Worm (Caenorhabditis elegans) whole organism, young adult: Measurements from ENCODE around the gene ncx-9.

Experiments used
- athp-1 ChIP-seq: sonication (generic microtip); optimal IDR thresholded peaks from 2 replicates; lab custom pipeline; 2017; ENCODE audit warnings: mild to moderate bottlenecking, missing genetic modification characterization, missing compliant biosample characterization
- nhr-80 ChIP-seq: sonication (generic microtip); optimal IDR thresholded peaks from 2 replicates; lab custom pipeline; 2016; ENCODE audit warnings: missing genetic modification characterization, missing compliant biosample characterization
- nhr-90 ChIP-seq: sonication (generic microtip); optimal IDR thresholded peaks from 2 replicates; lab custom pipeline; 2016; ENCODE audit warnings: missing genotype, mild to moderate bottlenecking, missing genetic modification characterization, missing compliant biosample characterization
- pha-4 ChIP-seq: fragments of 150-350 bp; sonication (generic microtip); optimal IDR thresholded peaks from 2 replicates; lab custom pipeline; 2014; ENCODE audit warnings: missing biosample characterization, missing genetic modification reagents, missing genetic modification characterization
- snpc-4 ChIP-seq, 5 experiments: fragments of 150-350 bp in 1 of 5; sonication (generic microtip) in 4 of 5; optimal IDR thresholded peaks; 2 replicates each; lab custom pipeline; 2014 to 2018; ENCODE audit warnings: missing genetic modification characterization in 5 of 5, missing biosample characterization in 3 of 5, antibody characterized with exemption in 2 of 5, mild to moderate bottlenecking in 2 of 5, missing compliant biosample characterization in 2 of 5, missing genotype in 2 of 5, moderate library complexity in 2 of 5, missing genetic modification reagents in 1 of 5
- unc-130 ChIP-seq: sonication (generic microtip); optimal IDR thresholded peaks from 2 replicates; lab custom pipeline; 2016; ENCODE audit warnings: missing genetic modification reagents, missing genetic modification characterization, missing compliant biosample characterization
- unc-62 ChIP-seq: fragments of 150-350 bp; optimal IDR thresholded peaks from 2 replicates; lab custom pipeline; 2014; ENCODE audit warnings: missing biosample characterization, missing genetic modification reagents, missing genetic modification characterization
- ztf-26 ChIP-seq: sonication (generic microtip); optimal IDR thresholded peaks from 2 replicates; lab custom pipeline; 2017; ENCODE audit warnings: missing genetic modification characterization, missing compliant biosample characterization

DNA sequence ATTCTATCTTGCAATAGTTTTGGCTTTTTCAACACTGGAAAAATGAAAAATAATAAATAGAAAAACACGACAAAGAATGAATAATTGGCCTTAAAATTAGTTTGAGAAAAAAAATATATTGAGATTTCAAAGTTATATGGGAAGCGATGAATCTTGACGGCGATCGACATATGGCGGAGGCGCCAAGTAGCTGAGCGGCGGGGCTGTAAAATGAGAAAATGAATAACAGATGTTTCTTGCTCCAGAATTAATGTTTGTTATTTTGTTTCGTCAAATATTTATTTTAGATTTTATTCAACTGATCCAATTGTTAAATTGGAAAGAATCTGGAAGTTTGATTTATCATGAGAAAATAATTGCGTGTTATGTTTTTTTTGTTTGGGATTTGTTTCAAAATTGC lies 44.5 kb upstream of the ncx-9 start, which contains the start of gene K11D12.11:
- TF ChIP-seq unc-62 (GFP tag; lab: Kevin White, UChicago) (no peak), unc-130 (GFP tag; lab: Kevin White, UChicago) (no peak), nhr-80 (no peak), ztf-26 (tag; lab: Kevin White, UChicago) (no peak), snpc-4 (GFP tag; optimal IDR thresholded peaks at IDR 0.05; lab: Kevin White, UChicago) (no peak), snpc-4 (tag; optimal IDR thresholded peaks at IDR 0.05; lab: Kevin White, UChicago) (no peak), pha-4 (tag; lab: Kevin White, UChicago) (no peak), athp-1 (tag; lab: Kevin White, UChicago) (no peak), nhr-90 (tag; lab: Kevin White, UChicago) (no peak)
